Fruit fly (Drosophila melanogaster) whole organism, prepupa: ENCODE measurements around the gene CG3505.

Source experiments
- CG10631 ChIP-seq: fragments of 200-800 bp; sonication (Bioruptor generic); optimal IDR thresholded peaks from 2 replicates; lab custom pipeline; 2016; ENCODE audit warnings: missing biosample characterization, missing genetic modification characterization
- CG10669 ChIP-seq: fragments of 200-800 bp; sonication (Bioruptor generic); optimal IDR thresholded peaks from 3 replicates; lab custom pipeline; 2018; ENCODE audit warnings: missing biosample characterization, mild to moderate bottlenecking, missing genetic modification characterization, moderate library complexity
- CG11294 ChIP-seq: fragments of 200-800 bp; sonication (Bioruptor generic); IDR thresholded peaks from 2 replicates; pipeline ENCODE4 v1.3.6; 2022; ENCODE audit warnings: missing biosample characterization, missing genetic modification characterization
- CG11762 ChIP-seq: fragments of 200-800 bp; sonication (Bioruptor generic); optimal IDR thresholded peaks from 3 replicates; lab custom pipeline; 2016; ENCODE audit warnings: missing biosample characterization, missing genetic modification characterization; ENCODE audit not compliant: insufficient read depth
- CG11902 ChIP-seq: fragments of 200-800 bp; sonication (Bioruptor generic); optimal IDR thresholded peaks from 3 replicates; lab custom pipeline; 2016; ENCODE audit warnings: missing biosample characterization, missing genetic modification characterization
- CG15336 ChIP-seq: fragments of 200-800 bp; sonication (Bioruptor generic); IDR thresholded peaks from 2 replicates; pipeline ENCODE4 v1.3.6; 2022; ENCODE audit warnings: missing biosample characterization, missing genetic modification characterization
- CG3032 ChIP-seq: fragments of 200-800 bp; optimal IDR thresholded peaks from 2 replicates; lab custom pipeline; 2019; ENCODE audit warnings: missing biosample characterization, mild to moderate bottlenecking, missing genetic modification characterization, moderate library complexity
- CG31627 ChIP-seq: fragments of 200-800 bp; sonication (Bioruptor generic); optimal IDR thresholded peaks from 3 replicates; lab custom pipeline; 2016; ENCODE audit warnings: missing biosample characterization, missing genetic modification characterization
- CG34406 ChIP-seq: fragments of 200-800 bp; sonication (Bioruptor generic); optimal IDR thresholded peaks from 3 replicates; lab custom pipeline; 2016; ENCODE audit warnings: missing biosample characterization, missing genetic modification characterization
- CG6792 ChIP-seq: fragments of 200-800 bp; sonication (Bioruptor generic); optimal IDR thresholded peaks from 3 replicates; lab custom pipeline; 2016; ENCODE audit warnings: missing biosample characterization, missing genetic modification characterization
- CG6854 ChIP-seq: fragments of 200-800 bp; sonication (Bioruptor generic); optimal IDR thresholded peaks from 2 replicates; lab custom pipeline; 2017; ENCODE audit warnings: missing biosample characterization, mild to moderate bottlenecking, missing genetic modification characterization
- CG7368 ChIP-seq: fragments of 200-800 bp; sonication (Bioruptor generic); optimal IDR thresholded peaks from 3 replicates; lab custom pipeline; 2016; ENCODE audit warnings: missing biosample characterization, missing genetic modification characterization
- CG8119 ChIP-seq: fragments of 200-800 bp; sonication (Bioruptor generic); IDR thresholded peaks from 3 replicates; pipeline ENCODE4 v1.3.6; 2022; ENCODE audit warnings: missing biosample characterization, missing genetic modification characterization
- CG8632 ChIP-seq: fragments of 200-800 bp; sonication (Bioruptor generic); optimal IDR thresholded peaks from 3 replicates; lab custom pipeline; 2016; ENCODE audit warnings: missing biosample characterization, missing genetic modification characterization
- Ets96B ChIP-seq: fragments of 200-800 bp; optimal IDR thresholded peaks from 2 replicates; lab custom pipeline; 2019; ENCODE audit warnings: missing biosample characterization, mild to moderate bottlenecking, missing genetic modification characterization, moderate library complexity
- Gug ChIP-seq: fragments of 200-800 bp; sonication (Bioruptor generic); IDR thresholded peaks from 2 replicates; pipeline ENCODE4 v1.3.6; 2022; ENCODE audit warnings: missing biosample characterization, missing genetic modification characterization
- Hr38 ChIP-seq: sonication (Bioruptor generic); optimal IDR thresholded peaks from 2 replicates; lab custom pipeline; 2016; ENCODE audit warnings: missing biosample characterization, missing genetic modification characterization
- Hr39 ChIP-seq: fragments of 200-800 bp; sonication (Bioruptor generic); optimal IDR thresholded peaks from 2 replicates; lab custom pipeline; 2016; ENCODE audit warnings: missing biosample characterization, missing genetic modification characterization
- Hr4 ChIP-seq: fragments of 200-800 bp; sonication (Bioruptor generic); optimal IDR thresholded peaks from 3 replicates; lab custom pipeline; 2016; ENCODE audit warnings: missing biosample characterization, missing genetic modification characterization
- Lpt ChIP-seq: fragments of 200-800 bp; sonication (Bioruptor generic); optimal IDR thresholded peaks from 3 replicates; lab custom pipeline; 2016; ENCODE audit warnings: missing biosample characterization, missing genetic modification characterization
- Met ChIP-seq: fragments of 200-800 bp; sonication (Bioruptor generic); optimal IDR thresholded peaks from 3 replicates; lab custom pipeline; 2016; ENCODE audit warnings: missing biosample characterization, missing genetic modification characterization
- OdsH ChIP-seq: fragments of 200-800 bp; sonication (Bioruptor generic); optimal IDR thresholded peaks from 3 replicates; lab custom pipeline; 2016; ENCODE audit warnings: missing biosample characterization, missing genetic modification characterization
- Sox102F ChIP-seq: fragments of 200-800 bp; sonication (Bioruptor generic); optimal IDR thresholded peaks from 2 replicates; lab custom pipeline; 2016; ENCODE audit warnings: missing biosample characterization, mild to moderate bottlenecking, missing genetic modification characterization
- Sox14 ChIP-seq: fragments of 200-800 bp; sonication (Bioruptor generic); optimal IDR thresholded peaks from 3 replicates; lab custom pipeline; 2016; ENCODE audit warnings: missing biosample characterization, missing genetic modification characterization
- achi ChIP-seq: fragments of 200-800 bp; sonication (Bioruptor generic); optimal IDR thresholded peaks from 3 replicates; lab custom pipeline; 2016; ENCODE audit warnings: missing biosample characterization, missing genetic modification characterization
- acj6 ChIP-seq: fragments of 200-800 bp; sonication (Bioruptor generic); optimal IDR thresholded peaks from 3 replicates; lab custom pipeline; 2016; ENCODE audit warnings: missing biosample characterization, missing genetic modification characterization
- cyc ChIP-seq: fragments of 200-800 bp; sonication (Bioruptor generic); optimal IDR thresholded peaks from 3 replicates; lab custom pipeline; 2016; ENCODE audit warnings: missing biosample characterization, missing genetic modification characterization
- dsx ChIP-seq: fragments of 200-800 bp; optimal IDR thresholded peaks from 3 replicates; lab custom pipeline; 2019; ENCODE audit warnings: missing biosample characterization, mild to moderate bottlenecking, missing genetic modification characterization, moderate library complexity; ENCODE audit not compliant: poor library complexity, severe bottlenecking
- eg ChIP-seq: fragments of 200-800 bp; sonication (Bioruptor generic); IDR thresholded peaks from 3 replicates; pipeline ENCODE4 v1.3.6; 2022; ENCODE audit warnings: missing biosample characterization, missing genetic modification characterization
- esn ChIP-seq: fragments of 200-800 bp; sonication (Bioruptor generic); optimal IDR thresholded peaks from 2 replicates; lab custom pipeline; 2016; ENCODE audit warnings: missing biosample characterization, mild to moderate bottlenecking, missing genetic modification characterization, moderate library complexity
- fkh ChIP-seq: fragments of 200-800 bp; sonication (Bioruptor generic); optimal IDR thresholded peaks from 3 replicates; lab custom pipeline; 2017; ENCODE audit warnings: missing biosample characterization, mild to moderate bottlenecking, missing genetic modification characterization, moderate library complexity
- lz ChIP-seq: fragments of 200-800 bp; sonication (Bioruptor generic); optimal IDR thresholded peaks from 3 replicates; lab custom pipeline; 2016; ENCODE audit warnings: missing biosample characterization, missing genetic modification characterization
- net ChIP-seq: fragments of 200-800 bp; sonication (Bioruptor generic); optimal IDR thresholded peaks from 3 replicates; lab custom pipeline; 2016; ENCODE audit warnings: missing biosample characterization, missing genetic modification characterization
- svp ChIP-seq: fragments of 200-800 bp; sonication (Bioruptor generic); peaks from one replicate; lab custom pipeline; 2016; ENCODE audit warnings: missing biosample characterization, missing genetic modification characterization
- topi ChIP-seq: fragments of 200-800 bp; sonication (Bioruptor generic); optimal IDR thresholded peaks from 3 replicates; lab custom pipeline; 2016; ENCODE audit warnings: missing biosample characterization, missing genetic modification characterization
- vri ChIP-seq: fragments of 200-800 bp; sonication (Bioruptor generic); optimal IDR thresholded peaks from 3 replicates; lab custom pipeline; 2016; ENCODE audit warnings: missing biosample characterization, mild to moderate bottlenecking, missing genetic modification characterization

CG3505 gene

dm6 chr3R:14655912-14656700, 1.1 kb upstream of the CG3505 start (continued):
- no peak for TF ChIP-seq Gug
- peak; percentile 53 for TF ChIP-seq Hr4
- TF ChIP-seq achi = peak; percentile 12
- peak; percentile 73 for TF ChIP-seq CG8119
- TF ChIP-seq eg (GFP tag; lab: Robert Waterston, UW) = peak; percentile 39; the same call in 1 of the 3 replicates
- TF ChIP-seq, all 60 proteins: peak for 27

DNA sequence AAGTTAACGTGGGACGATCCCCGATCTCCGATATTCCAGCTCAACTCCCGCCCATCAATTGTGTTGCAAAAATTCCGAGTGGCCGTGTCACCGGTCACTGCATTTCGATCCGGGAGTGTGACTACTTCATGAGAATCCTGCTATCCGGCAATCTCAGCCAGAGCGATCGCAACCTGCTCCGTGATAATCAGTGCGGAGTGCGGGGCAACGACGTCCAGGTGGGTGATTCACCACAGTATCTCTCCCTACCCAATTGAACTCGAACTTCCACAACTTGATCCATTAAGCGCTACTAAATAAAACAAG, 311 bp downstream of the CG3505 start:
- TF ChIP-seq svp (GFP tag; lab: Kevin White, UChicago) (peak; percentile 91), net (GFP tag; lab: Kevin White, UChicago) (no peak)

dm6 chr3R:14658170-14658569, 923 bp downstream of the CG3505 start:
- TF ChIP-seq CG34406 (no peak), vri (GFP tag; lab: Kevin White, UChicago) (no peak), svp (GFP tag; lab: Kevin White, UChicago) (peak; percentile 56)

DNA sequence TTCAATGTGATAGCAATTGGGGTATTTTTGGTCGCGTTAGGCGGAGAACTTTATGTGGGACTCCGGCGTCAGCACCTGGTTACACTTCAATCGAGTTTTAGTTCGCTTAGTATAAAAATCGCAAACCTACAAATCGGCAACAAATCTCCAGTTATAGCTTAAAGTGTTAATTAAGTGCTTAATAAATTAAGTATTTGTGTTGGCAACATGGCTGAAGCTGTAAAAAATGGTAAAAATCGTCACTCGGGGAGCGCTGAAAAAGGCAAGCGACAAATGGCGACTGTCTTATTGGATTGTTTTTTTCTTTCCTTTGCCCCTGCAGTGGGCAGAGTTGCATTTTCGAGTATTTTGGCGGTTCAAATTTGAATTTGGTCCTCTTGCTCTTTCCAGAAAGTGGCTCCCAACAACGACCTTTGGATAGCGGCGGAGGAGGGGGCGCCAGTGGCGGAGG, 2.1 kb downstream of the CG3505 start, which contains the start of gene Hexim:
Gene Hexim, plus strand, starts transcription at position 85 of the 451 bp plus-strand sequence.
- TF ChIP-seq Sox14 = peak; percentile 47
- no peak for TF ChIP-seq cyc
- peak; percentile 8 for TF ChIP-seq CG3032 (tag; lab: Kevin White, UChicago)
- no peak for TF ChIP-seq CG8632 (GFP tag; lab: Kevin White, UChicago)
- TF ChIP-seq topi (GFP tag; lab: Kevin White, UChicago) = peak; percentile 33
- TF ChIP-seq Hr38 = no peak
- no peak for TF ChIP-seq CG6792 (GFP tag; lab: Kevin White, UChicago)
- TF ChIP-seq Sox102F (GFP tag; lab: Kevin White, UChicago) = no peak
- no peak for TF ChIP-seq CG31627
- peak; percentile 42 for TF ChIP-seq esn (GFP tag; lab: Kevin White, UChicago)
- peak; percentile 47; the same call in 1 of the 2 replicates for TF ChIP-seq CG15336 (GFP tag; lab: Robert Waterston, UW)
- no peak for TF ChIP-seq CG11762 (GFP tag; lab: Kevin White, UChicago)
- TF ChIP-seq CG6854 (GFP tag; lab: Kevin White, UChicago) = peak; percentile 33
- TF ChIP-seq, all 60 proteins: peak for 6

- no peak for TF ChIP-seq CG11902
- TF ChIP-seq CG11294 (GFP tag; lab: Robert Waterston, UW) = no peak
- no peak for TF ChIP-seq Ets96B
- TF ChIP-seq Lpt (GFP tag; lab: Kevin White, UChicago) = no peak
- no peak for TF ChIP-seq CG10631 (GFP tag; lab: Kevin White, UChicago)
- no peak for TF ChIP-seq Hr39 (GFP tag; lab: Kevin White, UChicago)
- TF ChIP-seq lz = no peak
- no peak for TF ChIP-seq Sox14
- no peak for TF ChIP-seq Met (GFP tag; lab: Kevin White, UChicago)
- TF ChIP-seq fkh (GFP tag; lab: Kevin White, UChicago) = no peak
- TF ChIP-seq cyc = no peak
- no peak for TF ChIP-seq eg (GFP tag; lab: Robert Waterston, UW)
- no peak for TF ChIP-seq CG7368 (GFP tag; lab: Kevin White, UChicago)
- TF ChIP-seq CG10669 (GFP tag; lab: Kevin White, UChicago) = no peak
- no peak for TF ChIP-seq acj6
- TF ChIP-seq CG3032 (tag; lab: Kevin White, UChicago) = no peak
- TF ChIP-seq Hr38 = no peak
- TF ChIP-seq OdsH (GFP tag; lab: Kevin White, UChicago) = no peak
- TF ChIP-seq dsx (GFP tag; lab: Kevin White, UChicago) = no peak
- TF ChIP-seq, all 60 proteins: peak for 0
Observed at dm6 chr3R:14662989-14663500, 5.8 kb downstream of the CG3505 start, which contains the start of the genes Rad17 and BigH1. Gene Rad17, minus strand, starts transcription at chr3R:14663197. Gene BigH1, plus strand, starts transcription at chr3R:14663450.
